Worm (Caenorhabditis elegans): ENCODE results near the gene R05G6.9.

DNA sequence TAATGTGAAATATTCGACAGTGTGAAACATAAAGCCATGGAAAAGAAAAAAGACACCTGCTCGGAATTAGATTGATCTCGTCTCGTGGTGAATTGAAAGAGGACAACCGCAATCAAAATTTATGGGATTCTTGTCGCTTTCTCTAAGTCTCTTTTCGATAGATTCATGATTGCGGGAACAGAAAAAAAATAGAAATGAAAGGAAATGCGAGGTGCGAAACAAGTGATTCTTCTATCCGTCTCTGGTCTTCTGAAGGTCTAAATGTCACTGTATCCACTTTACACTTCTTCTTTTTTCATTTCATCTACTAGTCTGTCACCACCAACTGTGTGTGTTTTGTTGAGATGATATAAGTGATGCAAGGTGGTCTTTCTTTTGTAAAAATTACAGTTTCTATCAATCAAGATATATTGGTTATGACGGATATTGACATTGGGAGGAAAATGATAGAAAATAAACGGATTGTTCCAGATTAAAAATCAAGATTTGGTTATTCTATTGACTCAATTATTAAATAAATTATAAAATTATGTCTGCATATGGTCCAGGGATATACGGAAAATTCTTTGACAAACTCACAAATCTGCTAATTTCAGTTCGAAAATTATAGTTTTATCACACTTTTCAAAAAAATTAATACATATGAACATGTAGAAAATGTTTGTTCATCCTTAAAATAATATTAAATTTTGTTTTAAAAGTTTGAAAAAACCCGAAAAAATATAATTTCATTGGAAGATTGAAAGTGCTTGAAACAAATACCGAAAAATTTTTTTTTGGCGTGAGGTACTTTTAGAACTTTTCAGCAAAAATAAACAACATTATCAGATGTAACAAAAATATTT is 14.4 kb upstream of the R05G6.9 start:
- TF ChIP-seq him-1 (tag; optimal IDR thresholded peaks at IDR 0.05): no peak
- no peak for TF ChIP-seq dao-5 (tag; optimal IDR thresholded peaks at IDR 0.05)
- TF ChIP-seq W03F9.2 (tag; optimal IDR thresholded peaks at IDR 0.05): no peak

All from whole organism, L4/young adult.